Fruit fly (Drosophila melanogaster) whole organism, embryonic: ENCODE results near the gene nAChRbeta1.

Experiments
- Asciz ChIP-seq: fragments of 200-800 bp; sonication (Bioruptor generic); optimal IDR thresholded peaks from 2 replicates; lab custom pipeline; 2017; ENCODE audit warnings: missing biosample characterization, mild to moderate bottlenecking, missing genetic modification characterization, missing genetic modification reagents
- CG10543 ChIP-seq: fragments of 200-800 bp; sonication (Bioruptor generic); optimal IDR thresholded peaks from 3 replicates; lab custom pipeline; 2017; ENCODE audit warnings: missing biosample characterization, mild to moderate bottlenecking, missing genetic modification characterization, moderate library complexity
- CG10979 ChIP-seq: fragments of 200-800 bp; sonication (Bioruptor generic); optimal IDR thresholded peaks from 2 replicates; lab custom pipeline; 2018; ENCODE audit warnings: missing biosample characterization, mild to moderate bottlenecking, missing genetic modification characterization, moderate library complexity
- CG11456 ChIP-seq: fragments of 200-800 bp; sonication (Bioruptor generic); IDR thresholded peaks from 3 replicates; pipeline ENCODE4 v1.3.6; 2022; ENCODE audit warnings: missing biosample characterization, missing genetic modification characterization
- CG11504 ChIP-seq: fragments of 200-800 bp; sonication (Bioruptor generic); optimal IDR thresholded peaks from 3 replicates; lab custom pipeline; 2019; ENCODE audit warnings: missing biosample characterization, mild to moderate bottlenecking, missing genetic modification characterization, moderate library complexity
- CG12299 ChIP-seq: fragments of 200-800 bp; sonication (Bioruptor generic); optimal IDR thresholded peaks from 2 replicates; lab custom pipeline; 2018; ENCODE audit warnings: missing biosample characterization, mild to moderate bottlenecking, missing genetic modification characterization
- CG12391 ChIP-seq: fragments of 200-800 bp; sonication (Bioruptor generic); optimal IDR thresholded peaks from 3 replicates; lab custom pipeline; 2018; ENCODE audit warnings: missing biosample characterization, mild to moderate bottlenecking, missing genetic modification characterization, moderate library complexity
- CG13775 ChIP-seq: fragments of 200-800 bp; sonication (Bioruptor generic); optimal IDR thresholded peaks from 3 replicates; lab custom pipeline; 2017; ENCODE audit warnings: missing biosample characterization, mild to moderate bottlenecking, missing genetic modification characterization
- CG17186 ChIP-seq: fragments of 200-800 bp; sonication (Bioruptor generic); optimal IDR thresholded peaks from 3 replicates; lab custom pipeline; 2017; ENCODE audit warnings: missing biosample characterization, missing genetic modification reagents, missing genetic modification characterization
- CG18262 ChIP-seq: fragments of 200-800 bp; optimal IDR thresholded peaks from 3 replicates; lab custom pipeline; 2019; ENCODE audit warnings: missing biosample characterization, mild to moderate bottlenecking, missing genetic modification characterization, moderate library complexity
- CG2199 ChIP-seq: fragments of 200-800 bp; sonication (Bioruptor generic); IDR thresholded peaks from 3 replicates; pipeline ENCODE4 v1.3.6; 2022; ENCODE audit warnings: missing biosample characterization, missing genetic modification characterization
- CG2678 ChIP-seq: fragments of 200-800 bp; sonication (Bioruptor generic); optimal IDR thresholded peaks from 3 replicates; lab custom pipeline; 2019; ENCODE audit warnings: missing biosample characterization, mild to moderate bottlenecking, missing genetic modification characterization, moderate library complexity
- CG2712 ChIP-seq: fragments of 200-800 bp; optimal IDR thresholded peaks from 3 replicates; lab custom pipeline; 2019; ENCODE audit warnings: missing biosample characterization, mild to moderate bottlenecking, missing genetic modification characterization, moderate library complexity
- CG31441 ChIP-seq: fragments of 200-800 bp; sonication (Bioruptor generic); IDR thresholded peaks from 2 replicates; pipeline ENCODE4 v1.3.6; 2022; ENCODE audit warnings: missing biosample characterization, missing genetic modification characterization
- CG32772 ChIP-seq: fragments of 200-800 bp; sonication (Bioruptor generic); IDR thresholded peaks from 2 replicates; pipeline ENCODE4 v1.3.6; 2022; ENCODE audit warnings: missing biosample characterization, missing genetic modification characterization
- CG4282 ChIP-seq: fragments of 200-800 bp; sonication (Bioruptor generic); optimal IDR thresholded peaks from 2 replicates; lab custom pipeline; 2016; ENCODE audit warnings: missing biosample characterization, missing genetic modification characterization
- CG4730 ChIP-seq: fragments of 200-800 bp; sonication (Bioruptor generic); IDR thresholded peaks from 2 replicates; pipeline ENCODE4 v1.3.6; 2022; ENCODE audit warnings: missing biosample characterization, missing genetic modification characterization
- CG6683 ChIP-seq: fragments of 200-800 bp; sonication (Bioruptor generic); optimal IDR thresholded peaks from 2 replicates; lab custom pipeline; 2017; ENCODE audit warnings: missing biosample characterization, mild to moderate bottlenecking, missing genetic modification characterization, missing genetic modification reagents
- CG9727 ChIP-seq: fragments of 200-800 bp; sonication (Bioruptor generic); optimal IDR thresholded peaks from 3 replicates; lab custom pipeline; 2017; ENCODE audit warnings: missing biosample characterization, mild to moderate bottlenecking, missing genetic modification characterization
- CrebB ChIP-seq: fragments of 200-800 bp; sonication (Bioruptor generic); optimal IDR thresholded peaks from 3 replicates; lab custom pipeline; 2018; ENCODE audit warnings: missing biosample characterization, mild to moderate bottlenecking, missing genetic modification characterization
- Drgx ChIP-seq: fragments of 200-800 bp; sonication (Bioruptor generic); IDR thresholded peaks from 2 replicates; pipeline ENCODE4 v1.3.6; 2022; ENCODE audit warnings: missing biosample characterization, missing genetic modification characterization
- Ets65A ChIP-seq: fragments of 200-800 bp; sonication (Bioruptor generic); peaks from one replicate; lab custom pipeline; 2016; ENCODE audit warnings: missing biosample characterization, missing genetic modification characterization
- H15 ChIP-seq: fragments of 200-800 bp; sonication (Bioruptor generic); IDR thresholded peaks from 3 replicates; pipeline ENCODE4 v1.3.6; 2022; ENCODE audit warnings: missing biosample characterization, missing genetic modification characterization
- HLH3B ChIP-seq: fragments of 200-800 bp; sonication (Bioruptor generic); IDR thresholded peaks from 2 replicates; pipeline ENCODE4 v1.3.6; 2022; ENCODE audit warnings: missing biosample characterization, missing genetic modification characterization
- Hmr ChIP-seq: fragments of 200-800 bp; sonication (Bioruptor generic); optimal IDR thresholded peaks from 3 replicates; lab custom pipeline; 2017; ENCODE audit warnings: mild to moderate bottlenecking, missing biosample characterization, missing genetic modification reagents, missing genetic modification characterization
- Lhr ChIP-seq: fragments of 200-800 bp; sonication (Bioruptor generic); optimal IDR thresholded peaks from 3 replicates; lab custom pipeline; 2017; ENCODE audit warnings: mild to moderate bottlenecking, missing biosample characterization, missing genetic modification reagents, missing genetic modification characterization
- Med ChIP-seq: fragments of 200-800 bp; sonication (Bioruptor generic); peaks from one replicate; lab custom pipeline; 2016; ENCODE audit warnings: missing biosample characterization, missing genetic modification characterization, mild to moderate bottlenecking, inconsistent platforms, moderate library complexity
- Oaz ChIP-seq: fragments of 200-800 bp; sonication (Bioruptor generic); IDR thresholded peaks from 2 replicates; pipeline ENCODE4 v1.3.6; 2022; ENCODE audit warnings: missing biosample characterization, missing genetic modification characterization
- Oli ChIP-seq: fragments of 200-800 bp; sonication (Bioruptor generic); optimal IDR thresholded peaks from 2 replicates; lab custom pipeline; 2018; ENCODE audit warnings: missing biosample characterization, mild to moderate bottlenecking, missing genetic modification characterization, moderate library complexity
- Opbp ChIP-seq: fragments of 200-800 bp; sonication (Bioruptor generic); IDR thresholded peaks from 3 replicates; pipeline ENCODE4 v1.3.6; 2022; ENCODE audit warnings: missing biosample characterization, missing genetic modification characterization; ENCODE audit not compliant: partially characterized antibody
- Sox102F ChIP-seq: fragments of 200-800 bp; sonication (Bioruptor generic); optimal IDR thresholded peaks from 2 replicates; lab custom pipeline; 2018; ENCODE audit warnings: missing biosample characterization, mild to moderate bottlenecking, missing genetic modification characterization, moderate library complexity
- Ssrp ChIP-seq: fragments of 200-800 bp; sonication (Bioruptor generic); optimal IDR thresholded peaks from 2 replicates; lab custom pipeline; 2018; ENCODE audit warnings: missing biosample characterization, mild to moderate bottlenecking, missing genetic modification characterization, moderate library complexity
- abd-A ChIP-seq: fragments of 200-800 bp; sonication (Bioruptor generic); optimal IDR thresholded peaks from 3 replicates; lab custom pipeline; 2019; ENCODE audit warnings: missing biosample characterization, mild to moderate bottlenecking, missing genetic modification characterization, moderate library complexity
- al ChIP-seq: fragments of 200-800 bp; sonication (Bioruptor generic); IDR thresholded peaks from 2 replicates; pipeline ENCODE4 v1.3.6; 2022; ENCODE audit warnings: missing biosample characterization, missing genetic modification characterization
- ase ChIP-seq: fragments of 200-800 bp; sonication (Bioruptor generic); IDR thresholded peaks from 3 replicates; pipeline ENCODE4 v1.3.6; 2022; ENCODE audit warnings: missing biosample characterization, missing genetic modification characterization
- cg ChIP-seq: fragments of 200-800 bp; sonication (Bioruptor generic); optimal IDR thresholded peaks from 3 replicates; lab custom pipeline; 2019; ENCODE audit warnings: missing biosample characterization, mild to moderate bottlenecking, missing genetic modification characterization, moderate library complexity
- gem ChIP-seq: fragments of 200-800 bp; sonication (Bioruptor generic); optimal IDR thresholded peaks from 2 replicates; lab custom pipeline; 2019; ENCODE audit warnings: missing biosample characterization, mild to moderate bottlenecking, missing genetic modification characterization, moderate library complexity
- gsb-n ChIP-seq: fragments of 200-800 bp; sonication (Bioruptor generic); optimal IDR thresholded peaks from 3 replicates; lab custom pipeline; 2018; ENCODE audit warnings: missing biosample characterization, mild to moderate bottlenecking, missing genetic modification characterization
- kni ChIP-seq: fragments of 200-800 bp; sonication (Bioruptor generic); optimal IDR thresholded peaks from 3 replicates; lab custom pipeline; 2017; ENCODE audit warnings: mild to moderate bottlenecking, missing biosample characterization, missing genetic modification reagents, missing genetic modification characterization
- oc ChIP-seq: fragments of 200-800 bp; sonication (Bioruptor generic); optimal IDR thresholded peaks from 2 replicates; lab custom pipeline; 2018; ENCODE audit warnings: missing biosample characterization, mild to moderate bottlenecking, missing genetic modification characterization, moderate library complexity
- phol ChIP-seq: fragments of 200-800 bp; sonication (Bioruptor generic); optimal IDR thresholded peaks from 3 replicates; lab custom pipeline; 2018; ENCODE audit warnings: missing biosample characterization, mild to moderate bottlenecking, missing genetic modification characterization, moderate library complexity
- pros ChIP-seq: fragments of 200-800 bp; sonication (Bioruptor generic); optimal IDR thresholded peaks from 3 replicates; lab custom pipeline; 2019; ENCODE audit warnings: missing biosample characterization, mild to moderate bottlenecking, missing genetic modification characterization, moderate library complexity
- sd ChIP-seq: fragments of 200-800 bp; sonication (Bioruptor generic); optimal IDR thresholded peaks from 3 replicates; lab custom pipeline; 2018; ENCODE audit warnings: missing biosample characterization, mild to moderate bottlenecking, missing genetic modification characterization, moderate library complexity
- slp2 ChIP-seq: fragments of 200-800 bp; sonication (Bioruptor generic); optimal IDR thresholded peaks from 2 replicates; lab custom pipeline; 2016; ENCODE audit warnings: missing biosample characterization, missing genetic modification characterization
- sqz ChIP-seq: fragments of 200-800 bp; sonication (Bioruptor generic); optimal IDR thresholded peaks from 3 replicates; lab custom pipeline; 2018; ENCODE audit warnings: missing biosample characterization, mild to moderate bottlenecking, missing genetic modification characterization
- tio ChIP-seq: fragments of 200-800 bp; sonication (Bioruptor generic); optimal IDR thresholded peaks from 2 replicates; lab custom pipeline; 2017; ENCODE audit warnings: missing biosample characterization, missing genetic modification characterization, inconsistent platforms

The nAChRbeta1 gene

DNA sequence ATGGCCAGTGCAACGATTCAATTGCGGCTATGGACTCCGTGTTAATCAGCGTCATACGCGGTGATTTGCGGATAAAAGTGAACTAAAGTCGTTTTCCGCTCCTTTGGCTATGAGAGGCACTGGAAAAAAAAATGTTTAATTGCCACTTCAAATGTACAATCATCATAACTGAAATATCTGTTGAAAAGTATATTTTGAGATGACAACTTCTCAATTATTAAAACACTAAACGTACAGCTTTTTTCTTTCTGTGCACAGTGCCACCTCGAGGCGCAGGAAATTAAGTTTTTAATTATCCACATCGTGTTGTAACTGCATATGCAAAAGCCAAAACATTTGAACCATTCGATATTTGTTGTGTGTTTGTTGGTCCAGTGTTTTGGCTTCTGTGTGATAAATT is 36.3 kb upstream of the nAChRbeta1 start:
- TF ChIP-seq HLH3B (GFP tag; lab: Robert Waterston, UW), result no peak
- no peak for TF ChIP-seq CG9727 (GFP tag; lab: Kevin White, UChicago)
- peak; percentile 82 for TF ChIP-seq Drgx (GFP tag; lab: Robert Waterston, UW)
- 0 out of 3 replicates have a peak, but pooled peaks have one; percentile 5 for TF ChIP-seq ase (GFP tag; lab: Robert Waterston, UW)

DNA sequence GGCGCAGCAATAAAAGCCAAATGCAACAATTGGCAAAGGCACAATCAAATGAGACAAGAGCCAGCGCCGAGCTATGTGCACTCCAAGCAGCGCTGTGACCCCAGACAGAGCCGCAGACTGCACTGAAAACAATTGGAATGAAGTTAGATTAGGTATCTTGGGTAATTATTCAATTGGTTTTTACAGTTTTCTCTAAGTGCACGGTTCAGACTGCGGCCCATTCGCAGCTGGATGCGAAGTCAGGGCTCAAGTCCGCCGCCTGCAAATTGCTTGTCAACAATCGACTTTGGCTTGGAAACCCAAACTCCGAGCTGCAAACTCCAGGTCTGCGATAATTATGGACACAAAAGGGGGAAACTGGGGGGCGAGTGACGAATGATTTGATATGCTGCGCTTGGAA is 35.5 kb upstream of the nAChRbeta1 start:
- TF ChIP-seq CG4730, result peak; percentile 18; the same call in 1 of the 2 replicates
- peak; percentile 53; the same call in 1 of the 2 replicates for TF ChIP-seq Drgx (GFP tag; lab: Robert Waterston, UW)
- TF ChIP-seq CG13775 (GFP tag; lab: Kevin White, UChicago), result no peak

DNA sequence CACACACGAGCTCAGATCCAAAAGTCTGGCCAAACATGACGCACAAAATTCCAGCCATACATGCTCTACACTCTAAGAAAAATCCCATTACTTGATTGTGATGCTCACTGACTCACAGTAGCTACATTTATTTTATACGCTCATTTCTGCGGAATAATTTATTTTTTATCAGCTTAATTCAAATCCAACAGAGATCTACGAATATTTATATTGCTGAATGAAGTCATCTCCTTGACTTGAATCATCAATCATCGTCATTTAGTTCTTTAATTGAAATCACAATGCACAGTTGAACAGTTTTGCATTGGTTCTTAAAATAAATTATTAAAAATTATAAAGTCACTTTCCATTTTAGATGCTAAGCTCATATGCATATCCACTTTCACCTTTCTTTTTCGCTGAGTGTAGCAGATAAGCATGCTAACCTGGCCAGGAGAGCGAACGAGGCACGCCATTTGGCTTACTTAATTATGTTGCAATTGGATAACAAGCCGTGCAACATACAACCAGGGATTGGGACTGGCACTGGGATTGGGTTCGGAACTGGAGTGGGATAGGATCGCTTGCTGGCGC is 33.6 kb upstream of the nAChRbeta1 start:
- TF ChIP-seq Sox102F (GFP tag; lab: Kevin White, UChicago) (peak; percentile 9), CG12391 (tag; lab: Kevin White, UChicago) (peak; percentile 2), CG2712 (tag; lab: Kevin White, UChicago) (peak; percentile 1), phol (peak; percentile 3), CrebB (tag; lab: Kevin White, UChicago) (no peak), tio (peak; percentile 6), CG2678 (tag; lab: Kevin White, UChicago) (peak; percentile 10), Ets65A (GFP tag; lab: Kevin White, UChicago) (peak; percentile 15), CG17186 (no peak), Lhr (GFP tag; lab: Kevin White, UChicago) (no peak), gem (peak; percentile 5), CG32772 (GFP tag; lab: Robert Waterston, UW) (no peak), CG10543 (GFP tag; lab: Kevin White, UChicago) (no peak), CG18262 (tag; lab: Kevin White, UChicago) (peak; percentile 30), Ssrp (tag; lab: Kevin White, UChicago) (peak; percentile 7), CG10979 (no peak), Oaz (GFP tag; lab: Robert Waterston, UW) (no peak), sd (peak; percentile 53), Oli (tag; lab: Kevin White, UChicago) (peak; percentile 11), H15 (GFP tag; lab: Robert Waterston, UW) (no peak), CG11504 (peak; percentile 27), CG31441 (0 out of 2 replicates have a peak, but pooled peaks have one; percentile 13)
- TF ChIP-seq, all 482 proteins: peak for 14

DNA sequence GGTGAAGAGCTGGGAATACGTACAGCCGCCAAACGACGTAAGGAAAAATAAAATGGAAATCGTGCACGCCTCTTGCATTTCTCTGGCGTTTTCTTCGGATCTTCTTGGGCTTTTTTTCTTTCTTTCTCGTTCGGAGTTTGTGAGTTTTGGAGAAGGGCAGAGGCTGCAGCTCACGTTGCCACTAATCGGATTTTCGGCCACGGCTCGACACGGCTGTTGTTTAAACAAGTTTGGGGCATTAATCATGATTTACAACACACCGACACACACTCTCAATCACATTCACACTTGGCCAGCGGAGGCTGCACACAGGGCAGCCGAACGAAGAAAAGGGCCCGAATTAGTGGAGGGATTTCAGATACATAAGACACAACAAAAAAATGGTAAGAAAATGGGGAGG is 32.8 kb upstream of the nAChRbeta1 start:
- TF ChIP-seq CG13775 (GFP tag; lab: Kevin White, UChicago) (no peak), CG6683 (GFP tag; lab: Kevin White, UChicago) (no peak), pros (GFP tag; lab: Kevin White, UChicago) (peak; percentile 74), CG2678 (tag; lab: Kevin White, UChicago) (no peak), CG2199 (GFP tag; lab: Robert Waterston, UW) (0 out of 3 replicates have a peak, but pooled peaks have one; percentile 47), CG4282 (no peak), abd-A (tag; lab: Kevin White, UChicago) (peak; percentile 18), slp2 (GFP tag; lab: Kevin White, UChicago) (no peak), gsb-n (tag; lab: Kevin White, UChicago) (peak; percentile 69), Hmr (GFP tag; lab: Kevin White, UChicago) (no peak), al (GFP tag; lab: Robert Waterston, UW) (no peak), CG11456 (no peak), cg (GFP tag; lab: Kevin White, UChicago) (peak; percentile 14), CG12299 (tag; lab: Kevin White, UChicago) (no peak), Asciz (GFP tag; lab: Kevin White, UChicago) (no peak), oc (peak; percentile 97), Opbp (no peak), kni (GFP tag; lab: Kevin White, UChicago) (peak; percentile 17), sqz (GFP tag; lab: Kevin White, UChicago) (peak; percentile 23), Med (peak; percentile 11)
